Fruit fly (Drosophila melanogaster) S2 (cell line): ENCODE data around the gene CG45487.
"Not testable (repeated sequence)": the region's sequence is repeated elsewhere in the genome, so short reads cannot be mapped to it uniquely, and the experiment has no call there.

Experiments used
- CG8478 ChIP-seq: fragments of >200 bp; optimal IDR thresholded peaks from 2 replicates; lab custom pipeline; 2018
- CTCF ChIP-seq, 2 experiments: fragments of >200 bp; optimal IDR thresholded peaks; 2 replicates each; lab custom pipeline; 2018

dm6 chrX:19958242-19958641 is 43.2 kb upstream of the CG45487 start, which contains the start of gene CG43784:
- TF ChIP-seq CG8478 (lab: Kevin White, UChicago); CTCF (optimal IDR thresholded peaks at IDR 0.05; lab: Kevin White, UChicago): not testable (repeated sequence)
